Worm (Caenorhabditis elegans): ENCODE measurements around the gene unc-1.

unc-1 gene

ce11 chrX:1017456-1017855 is 44.8 kb downstream of the unc-1 start, which contains the start of the genes F55A4.13 and nlf-1:
Gene F55A4.13 (minus strand): TSS chrX:1017556.
Gene nlf-1 (minus strand): TSS chrX:1017567.
- no peak for TF ChIP-seq unc-62 (GFP tag; optimal IDR thresholded peaks at IDR 0.05)

- TF ChIP-seq unc-62 (GFP tag; optimal IDR thresholded peaks at IDR 0.05), result no peak
Measured at ce11 chrX:1014708-1015107, 47.5 kb downstream of the unc-1 start.

DNA sequence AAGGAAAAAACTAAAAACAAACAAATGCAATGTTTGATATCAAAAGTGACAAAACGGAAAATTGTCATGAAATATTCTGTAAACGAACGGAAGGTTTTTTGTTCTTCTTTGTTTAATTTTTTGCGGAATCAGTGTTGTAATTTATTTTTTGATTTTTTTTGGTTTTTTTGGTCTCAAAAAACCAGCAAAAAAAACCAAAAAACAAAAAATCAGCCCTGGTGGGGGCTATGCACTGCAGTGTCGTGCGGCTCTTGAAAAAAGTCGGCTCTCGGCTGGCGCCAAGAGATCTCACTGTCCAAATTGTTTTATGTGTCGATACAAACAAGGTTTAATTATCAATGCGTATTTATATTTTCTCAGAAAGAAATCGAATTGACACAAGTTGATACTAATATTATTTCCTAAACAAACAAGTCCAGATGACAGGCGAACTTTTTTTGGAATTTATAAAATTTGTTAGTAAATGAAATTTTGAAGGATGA is 49.8 kb downstream of the unc-1 start:
- no peak for TF ChIP-seq unc-62 (GFP tag; optimal IDR thresholded peaks at IDR 0.05)

DNA sequence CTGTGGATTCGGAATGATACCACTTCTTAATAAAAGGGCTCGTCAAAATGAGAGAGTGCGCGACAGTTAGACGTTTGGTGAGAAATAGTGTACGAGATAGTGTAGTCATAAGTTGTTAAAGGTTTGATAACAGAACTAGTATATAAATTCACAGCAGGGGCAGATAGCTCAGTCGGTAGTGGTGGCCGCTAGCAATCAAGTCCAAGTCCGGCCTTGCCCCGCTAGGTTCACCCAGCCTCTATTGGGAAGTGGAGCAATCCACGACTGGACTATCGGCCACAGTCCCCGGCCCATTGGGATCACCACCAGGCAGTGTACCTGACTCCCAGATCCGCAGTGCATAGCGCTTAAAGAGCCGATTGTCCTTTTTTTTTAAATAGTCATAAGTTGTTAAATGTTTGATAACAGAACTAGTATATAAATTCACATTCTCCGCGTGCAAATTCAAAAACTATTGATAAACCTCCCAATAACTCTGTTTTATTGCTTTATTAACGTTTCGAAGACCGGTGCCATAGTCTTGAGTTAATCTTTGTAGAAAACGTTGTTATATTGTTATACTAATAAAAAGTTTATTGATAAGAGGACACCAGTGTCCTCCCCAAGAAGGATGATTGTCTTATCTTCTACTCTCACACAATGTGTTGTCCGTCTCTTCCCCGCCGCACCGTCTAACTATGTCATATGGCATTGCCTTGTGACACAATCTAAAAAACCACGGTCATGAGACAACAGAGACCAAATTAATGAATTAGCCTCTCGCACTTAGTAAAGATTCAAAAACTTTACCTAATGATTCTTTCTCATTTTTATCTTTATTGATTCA is 51.4 kb downstream of the unc-1 start:
- TF ChIP-seq unc-62 (GFP tag; optimal IDR thresholded peaks at IDR 0.05), result no peak

- no peak for TF ChIP-seq unc-62 (GFP tag; optimal IDR thresholded peaks at IDR 0.05)
Measured at ce11 chrX:1009512-1009911, 52.7 kb downstream of the unc-1 start.
